Worm (Caenorhabditis elegans) whole organism, L2 larva: ENCODE data around the gene T06D8.2.

Source experiments
- C34F6.9 ChIP-seq: fragments of 150-350 bp; optimal IDR thresholded peaks from 2 replicates; lab custom pipeline; 2014; ENCODE audit warnings: missing biosample characterization, missing genetic modification characterization
- F13H6.1 ChIP-seq: sonication (generic microtip); optimal IDR thresholded peaks from 2 replicates; lab custom pipeline; 2016; ENCODE audit warnings: missing genetic modification characterization, missing compliant biosample characterization
- ZK546.5 ChIP-seq: sonication (generic microtip); optimal IDR thresholded peaks from 2 replicates; lab custom pipeline; 2017; ENCODE audit warnings: missing biosample characterization, missing genetic modification characterization
- alr-1 ChIP-seq: fragments of 150-350 bp; optimal IDR thresholded peaks from 2 replicates; lab custom pipeline; 2014; ENCODE audit warnings: missing biosample characterization, missing genetic modification characterization
- aly-2 ChIP-seq: fragments of 150-350 bp; optimal IDR thresholded peaks from 2 replicates; lab custom pipeline; 2014; ENCODE audit warnings: missing biosample characterization, missing genetic modification characterization
- ama-1 ChIP-seq: fragments of 150-350 bp; optimal IDR thresholded peaks from 2 replicates; lab custom pipeline; 2018; ENCODE audit warnings: inconsistent platforms
- blmp-1 ChIP-seq: sonication (generic microtip); optimal IDR thresholded peaks from 2 replicates; lab custom pipeline; 2017; ENCODE audit warnings: missing genetic modification characterization, mild to moderate bottlenecking, missing compliant biosample characterization, antibody characterized with exemption, moderate library complexity; ENCODE audit not compliant: insufficient read depth
- crh-2 ChIP-seq: sonication (generic microtip); optimal IDR thresholded peaks from 2 replicates; lab custom pipeline; 2017; ENCODE audit warnings: missing biosample characterization, missing genetic modification characterization
- dmd-4 ChIP-seq: sonication (generic microtip); optimal IDR thresholded peaks from 2 replicates; lab custom pipeline; 2017; ENCODE audit warnings: missing biosample characterization, missing genetic modification characterization
- egl-27 ChIP-seq: sonication (generic microtip); optimal IDR thresholded peaks from 3 replicates; lab custom pipeline; 2017; ENCODE audit warnings: missing biosample characterization, missing genetic modification reagents, missing genetic modification characterization
- elt-1 ChIP-seq: fragments of 150-350 bp; optimal IDR thresholded peaks from 2 replicates; lab custom pipeline; 2014; ENCODE audit warnings: missing biosample characterization, missing genetic modification characterization
- fos-1 ChIP-seq: fragments of 150-350 bp; optimal IDR thresholded peaks from 2 replicates; lab custom pipeline; 2014; ENCODE audit warnings: missing biosample characterization, missing genetic modification characterization
- gmeb-1 ChIP-seq: fragments of 150-350 bp; optimal IDR thresholded peaks from 2 replicates; lab custom pipeline; 2014; ENCODE audit warnings: missing biosample characterization, missing genetic modification characterization
- lin-11 ChIP-seq: fragments of 150-350 bp; sonication (generic microtip); optimal IDR thresholded peaks from 2 replicates; lab custom pipeline; 2014; ENCODE audit warnings: missing biosample characterization, missing genetic modification characterization, inconsistent platforms, mixed read lengths
- lin-13 ChIP-seq: fragments of 150-350 bp; optimal IDR thresholded peaks from 2 replicates; lab custom pipeline; 2014; ENCODE audit warnings: missing biosample characterization, missing genetic modification reagents, missing genetic modification characterization
- lin-39 ChIP-seq: fragments of 150-350 bp; optimal IDR thresholded peaks from 2 replicates; lab custom pipeline; 2014; ENCODE audit warnings: missing biosample characterization, missing genetic modification reagents, missing genetic modification characterization
- lsy-2 ChIP-seq, 2 experiments: fragments of 150-350 bp in 1 of 2; sonication (generic microtip) in 1 of 2; optimal IDR thresholded peaks; 2 replicates each; lab custom pipeline; 2014 to 2017; ENCODE audit warnings: missing biosample characterization in 2 of 2, missing genetic modification characterization in 2 of 2
- mab-5 ChIP-seq: fragments of 150-350 bp; optimal IDR thresholded peaks from 2 replicates; lab custom pipeline; 2014; ENCODE audit warnings: missing biosample characterization, missing genetic modification characterization
- mbf-1 ChIP-seq: sonication (generic microtip); optimal IDR thresholded peaks from 2 replicates; lab custom pipeline; 2017; ENCODE audit warnings: missing biosample characterization, missing genetic modification characterization
- mdl-1 ChIP-seq, 2 experiments: fragments of 150-350 bp in 1 of 2; sonication (generic microtip) in 1 of 2; optimal IDR thresholded peaks; 2 replicates each; lab custom pipeline; 2017; ENCODE audit warnings: missing biosample characterization in 2 of 2, missing genetic modification characterization in 2 of 2
- nhr-10 ChIP-seq: sonication (generic microtip); optimal IDR thresholded peaks from 2 replicates; lab custom pipeline; 2017; ENCODE audit warnings: missing biosample characterization, missing genetic modification characterization
- nhr-11 ChIP-seq: fragments of 150-350 bp; optimal IDR thresholded peaks from 2 replicates; lab custom pipeline; 2014; ENCODE audit warnings: missing biosample characterization, missing genetic modification characterization
- nhr-12 ChIP-seq: fragments of 150-350 bp; optimal IDR thresholded peaks from 2 replicates; lab custom pipeline; 2014; ENCODE audit warnings: missing biosample characterization, missing genetic modification characterization
- nhr-129 ChIP-seq: fragments of 150-350 bp; optimal IDR thresholded peaks from 2 replicates; lab custom pipeline; 2014; ENCODE audit warnings: missing biosample characterization, missing genetic modification characterization
- nhr-21 ChIP-seq: fragments of 150-350 bp; optimal IDR thresholded peaks from 2 replicates; lab custom pipeline; 2014; ENCODE audit warnings: missing biosample characterization, missing genetic modification characterization
- nhr-23 ChIP-seq: fragments of 150-350 bp; optimal IDR thresholded peaks from 2 replicates; lab custom pipeline; 2014; ENCODE audit warnings: missing biosample characterization, missing genetic modification reagents, missing genetic modification characterization
- nhr-237 ChIP-seq: fragments of 150-350 bp; optimal IDR thresholded peaks from 2 replicates; lab custom pipeline; 2014; ENCODE audit warnings: missing biosample characterization, missing genetic modification characterization
- nhr-25 ChIP-seq: fragments of 150-350 bp; sonication (generic microtip); optimal IDR thresholded peaks from 3 replicates; lab custom pipeline; 2014; ENCODE audit warnings: missing biosample characterization, missing genetic modification characterization
- nhr-6 ChIP-seq: fragments of 150-350 bp; optimal IDR thresholded peaks from 2 replicates; lab custom pipeline; 2014; ENCODE audit warnings: missing biosample characterization, missing genetic modification characterization
- nhr-77 ChIP-seq: fragments of 150-350 bp; optimal IDR thresholded peaks from 2 replicates; lab custom pipeline; 2014; ENCODE audit warnings: missing biosample characterization, missing genetic modification characterization
- sem-4 ChIP-seq: fragments of 150-350 bp; optimal IDR thresholded peaks from 2 replicates; lab custom pipeline; 2014; ENCODE audit warnings: missing biosample characterization, missing genetic modification reagents, missing genetic modification characterization
- skn-1 ChIP-seq: sonication (generic microtip); optimal IDR thresholded peaks from 2 replicates; lab custom pipeline; 2017; ENCODE audit warnings: missing biosample characterization, missing genetic modification characterization
- sma-3 ChIP-seq: sonication (generic microtip); optimal IDR thresholded peaks from 2 replicates; lab custom pipeline; 2016; ENCODE audit warnings: missing genetic modification reagents, missing genetic modification characterization, missing compliant biosample characterization
- sma-9 ChIP-seq, 2 experiments: fragments of 150-350 bp in 1 of 2; sonication (generic microtip) in 1 of 2; optimal IDR thresholded peaks; 2 replicates each; lab custom pipeline; 2014 to 2016; ENCODE audit warnings: missing genetic modification characterization in 2 of 2, mild to moderate bottlenecking in 1 of 2, missing biosample characterization in 1 of 2, missing compliant biosample characterization in 1 of 2, missing genetic modification reagents in 1 of 2, moderate library complexity in 1 of 2
- snpc-4 ChIP-seq: fragments of 150-350 bp; optimal IDR thresholded peaks from 2 replicates; lab custom pipeline; 2014; ENCODE audit warnings: missing biosample characterization, missing genetic modification characterization
- unc-39 ChIP-seq: fragments of 150-350 bp; optimal IDR thresholded peaks from 2 replicates; lab custom pipeline; 2014; ENCODE audit warnings: missing biosample characterization, missing genetic modification characterization
- unc-55 ChIP-seq: fragments of 150-350 bp; sonication (generic microtip); optimal IDR thresholded peaks from 3 replicates; lab custom pipeline; 2014; ENCODE audit warnings: missing biosample characterization, missing genetic modification reagents, missing genetic modification characterization
- ztf-4 ChIP-seq: fragments of 150-350 bp; optimal IDR thresholded peaks from 2 replicates; lab custom pipeline; 2014; ENCODE audit warnings: missing biosample characterization, missing genetic modification characterization

Gene T06D8.2

DNA sequence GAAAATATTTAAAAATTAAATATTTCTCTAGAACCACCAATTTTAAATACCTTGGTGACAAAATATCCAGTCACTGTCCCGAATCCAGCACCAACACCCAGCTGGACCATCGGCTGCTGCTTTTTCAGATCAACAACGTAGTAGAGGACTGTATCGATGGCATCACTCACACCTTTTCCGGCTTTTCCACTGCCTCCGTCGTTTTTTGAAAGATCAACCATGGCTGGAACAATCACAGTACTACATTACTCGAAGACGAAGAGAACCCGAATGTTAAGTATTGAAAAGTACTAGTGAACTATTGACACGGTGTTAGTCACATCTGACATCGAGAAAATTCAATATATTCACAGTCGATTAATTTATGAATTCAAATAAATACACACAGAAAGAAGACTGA is 10.6 kb downstream of the T06D8.2 start, which contains the start of gene fndc-1:
fndc-1 (minus strand) TSS at position 227 of the 400 bp plus-strand sequence.
- no peak for TF ChIP-seq unc-39 (tag; lab: Kevin White, UChicago)
- no peak for TF ChIP-seq dmd-4 (tag; lab: Kevin White, UChicago)
- TF ChIP-seq F13H6.1 (tag; lab: Kevin White, UChicago), result no peak
- TF ChIP-seq fos-1 (tag; lab: Kevin White, UChicago), result no peak
- no peak for TF ChIP-seq elt-1 (tag; lab: Kevin White, UChicago)
- no peak for TF ChIP-seq nhr-6
- no peak for TF ChIP-seq C34F6.9 (tag; lab: Kevin White, UChicago)
- no peak for TF ChIP-seq nhr-237 (tag; lab: Kevin White, UChicago)
- TF ChIP-seq nhr-129 (tag; lab: Kevin White, UChicago), result no peak
- no peak for TF ChIP-seq nhr-77 (tag; lab: Kevin White, UChicago)
- no peak for TF ChIP-seq alr-1 (tag; lab: Kevin White, UChicago)
- TF ChIP-seq ama-1 (lab: Kevin White, UChicago), result no peak
- no peak for TF ChIP-seq blmp-1
- no peak for TF ChIP-seq lin-11 (tag; lab: Kevin White, UChicago)
- no peak for TF ChIP-seq sma-9 (GFP tag; optimal IDR thresholded peaks at IDR 0.05; lab: Kevin White, UChicago)
- no peak for TF ChIP-seq sma-9 (tag; optimal IDR thresholded peaks at IDR 0.05; lab: Kevin White, UChicago)

ce11 chrII:11238869-11239647 is 12.6 kb downstream of the T06D8.2 start, which contains the start of the genes rpn-9 and T06D8.9:
Gene rpn-9 (minus strand): TSS chrII:11238919.
Gene T06D8.9 (plus strand): TSS chrII:11239597.
- TF ChIP-seq lin-13 (GFP tag; lab: Kevin White, UChicago) (peak; percentile 85), lin-11 (tag; lab: Kevin White, UChicago) (peak; percentile 45), blmp-1 (peak; percentile 53), nhr-77 (tag; lab: Kevin White, UChicago) (no peak), nhr-12 (tag; lab: Kevin White, UChicago) (no peak), nhr-25 (tag; lab: Kevin White, UChicago) (peak; percentile 71), elt-1 (tag; lab: Kevin White, UChicago) (no peak), lin-39 (tag; lab: Kevin White, UChicago) (no peak), lsy-2 (tag; optimal IDR thresholded peaks at IDR 0.05; lab: Kevin White, UChicago) (peak; percentile 69 to 92), fos-1 (tag; lab: Kevin White, UChicago) (peak; percentile 31), sma-3 (GFP tag; lab: Kevin White, UChicago) (peak; percentile 67), nhr-129 (tag; lab: Kevin White, UChicago) (peak; percentile 83), snpc-4 (tag; lab: Kevin White, UChicago) (peak; percentile 86), unc-55 (GFP tag; lab: Kevin White, UChicago) (peak; percentile 97), skn-1 (peak; percentile 57), C34F6.9 (tag; lab: Kevin White, UChicago) (peak; percentile 95), sma-9 (GFP tag; optimal IDR thresholded peaks at IDR 0.05; lab: Kevin White, UChicago) (peak; percentile 66), sma-9 (tag; optimal IDR thresholded peaks at IDR 0.05; lab: Kevin White, UChicago) (no peak), gmeb-1 (tag; lab: Kevin White, UChicago) (peak; percentile 82), aly-2 (no peak), nhr-21 (tag; lab: Kevin White, UChicago) (peak; percentile 65), mab-5 (tag; lab: Kevin White, UChicago) (peak; percentile 70), mdl-1 (tag; optimal IDR thresholded peaks at IDR 0.05; lab: Kevin White, UChicago) (peak in 1 of 2 experiments; percentile 38), F13H6.1 (tag; lab: Kevin White, UChicago) (peak; percentile 69), crh-2 (tag; lab: Kevin White, UChicago) (peak; percentile 89), nhr-23 (tag; lab: Kevin White, UChicago) (no peak)

ce11 chrII:11240214-11240613 is 13.7 kb downstream of the T06D8.2 start:
- no peak for TF ChIP-seq nhr-10 (tag; lab: Kevin White, UChicago)
- TF ChIP-seq ama-1 (lab: Kevin White, UChicago), result no peak
- TF ChIP-seq lin-13 (GFP tag; lab: Kevin White, UChicago), result no peak
- no peak for TF ChIP-seq nhr-11 (tag; lab: Kevin White, UChicago)
- TF ChIP-seq mdl-1 (tag; optimal IDR thresholded peaks at IDR 0.05; lab: Kevin White, UChicago), result no peak
- TF ChIP-seq elt-1 (tag; lab: Kevin White, UChicago), result no peak
- TF ChIP-seq alr-1 (tag; lab: Kevin White, UChicago), result no peak
- no peak for TF ChIP-seq ZK546.5 (tag; lab: Kevin White, UChicago)
- no peak for TF ChIP-seq ztf-4
- no peak for TF ChIP-seq mbf-1 (tag; lab: Kevin White, UChicago)
- no peak for TF ChIP-seq sem-4
- TF ChIP-seq snpc-4 (tag; lab: Kevin White, UChicago), result no peak
- TF ChIP-seq gmeb-1 (tag; lab: Kevin White, UChicago), result no peak
- TF ChIP-seq unc-55 (GFP tag; lab: Kevin White, UChicago), result no peak
- no peak for TF ChIP-seq egl-27 (tag; lab: Kevin White, UChicago)
- TF ChIP-seq crh-2 (tag; lab: Kevin White, UChicago), result no peak
- TF ChIP-seq, all 48 proteins: peak for 0
